Fruit fly (Drosophila melanogaster): ENCODE measurements around the gene betaggt-I.

The betaggt-I gene

dm6 chr2L:4997401-4998259, 52.3 kb downstream of the betaggt-I start (continued):
- peak; percentile 98 for TF ChIP-seq CG16779 (GFP tag; IDR thresholded peaks at IDR 0.05)
- TF ChIP-seq ssp (GFP tag; IDR thresholded peaks at IDR 0.05) = peak; percentile 95
- TF ChIP-seq kni (GFP tag; optimal IDR thresholded peaks at IDR 0.05) = peak; percentile 96
- TF ChIP-seq Elba2 (GFP tag; optimal IDR thresholded peaks at IDR 0.05) = peak; percentile 78
- TF ChIP-seq knrl (GFP tag; IDR thresholded peaks at IDR 0.05; ENCODE audit: partially characterized antibody) = peak; percentile 77
- TF ChIP-seq Xbp1 (GFP tag; optimal IDR thresholded peaks at IDR 0.05) = peak; percentile 99
- peak; percentile 99 for TF ChIP-seq CG8765 (GFP tag; IDR thresholded peaks at IDR 0.05)
- peak; percentile 95 for TF ChIP-seq scrt (GFP tag; optimal IDR thresholded peaks at IDR 0.05)
- TF ChIP-seq eve (GFP tag; optimal IDR thresholded peaks at IDR 0.05) = peak; percentile 40 to 97
- TF ChIP-seq twi (tag; optimal IDR thresholded peaks at IDR 0.05) = peak; percentile 96
- peak; percentile 99 for TF ChIP-seq H2.0 (GFP tag; IDR thresholded peaks at IDR 0.05)
- TF ChIP-seq grau (tag; optimal IDR thresholded peaks at IDR 0.05) = peak; percentile 98
- peak; percentile 99 for TF ChIP-seq ems (GFP tag; optimal IDR thresholded peaks at IDR 0.05)
- TF ChIP-seq Xrp1 (GFP tag; IDR thresholded peaks at IDR 0.05) = peak; percentile 99
- peak; percentile 99 for TF ChIP-seq CG10209 (GFP tag; optimal IDR thresholded peaks at IDR 0.05)
- peak; percentile 98 for TF ChIP-seq p53 (GFP tag; optimal IDR thresholded peaks at IDR 0.05)
- peak; percentile 91 for TF ChIP-seq CG15073 (GFP tag; optimal IDR thresholded peaks at IDR 0.05)
- peak; percentile 99 for TF ChIP-seq CG2712 (tag; optimal IDR thresholded peaks at IDR 0.05)
- peak; percentile 98 for TF ChIP-seq caup (GFP tag; optimal IDR thresholded peaks at IDR 0.05; ENCODE audit: severe bottlenecking)
- TF ChIP-seq CG16863 (GFP tag; optimal IDR thresholded peaks at IDR 0.05) = peak; percentile 99
- peak; percentile 59; the same call in 1 of the 4 replicates for TF ChIP-seq Dll (GFP tag; IDR thresholded peaks at IDR 0.05; ENCODE audit: partially characterized antibody)
- peak; percentile 99 for TF ChIP-seq CG13624 (GFP tag; optimal IDR thresholded peaks at IDR 0.05)
- peak; percentile 41 for TF ChIP-seq pzg (GFP tag; optimal IDR thresholded peaks at IDR 0.05)
- peak; percentile 67 for TF ChIP-seq CG9797 (GFP tag; optimal IDR thresholded peaks at IDR 0.05)
- TF ChIP-seq chm (GFP tag; IDR thresholded peaks at IDR 0.05) = peak; percentile 100
- peak; percentile 98 for TF ChIP-seq CrebB (tag; optimal IDR thresholded peaks at IDR 0.05)
- peak; percentile 99 for TF ChIP-seq CG12071 (GFP tag; optimal IDR thresholded peaks at IDR 0.05)
- peak; percentile 96 for TF ChIP-seq CG6854 (GFP tag; optimal IDR thresholded peaks at IDR 0.05)
- no peak for TF ChIP-seq Lpt (GFP tag; optimal IDR thresholded peaks at IDR 0.05)
- TF ChIP-seq vfl (GFP tag; optimal IDR thresholded peaks at IDR 0.05) = peak; percentile 98
- TF ChIP-seq CG5953 (GFP tag; IDR thresholded peaks at IDR 0.05) = peak; percentile 99
- no peak for TF ChIP-seq pan (optimal IDR thresholded peaks at IDR 0.05)
- peak in 1 of 2 experiments; percentile 99 for TF ChIP-seq pan (GFP tag; optimal IDR thresholded peaks at IDR 0.05 in 1 of 2, IDR thresholded peaks at IDR 0.05 in 1 of 2)
- TF ChIP-seq D (optimal IDR thresholded peaks at IDR 0.05) = no peak
- TF ChIP-seq D (GFP tag; optimal IDR thresholded peaks at IDR 0.05) = peak; percentile 99
- TF ChIP-seq CG4328 (GFP tag; optimal IDR thresholded peaks at IDR 0.05) = peak; percentile 98
- peak; percentile 97 for TF ChIP-seq Sox100B (GFP tag; optimal IDR thresholded peaks at IDR 0.05)
- TF ChIP-seq CG10979 (tag; optimal IDR thresholded peaks at IDR 0.05) = peak; percentile 99
- peak; percentile 99 for TF ChIP-seq gsb-n (tag; optimal IDR thresholded peaks at IDR 0.05)
- TF ChIP-seq sima (GFP tag; optimal IDR thresholded peaks at IDR 0.05) = peak; percentile 97
- TF ChIP-seq CG11247 (GFP tag; IDR thresholded peaks at IDR 0.05) = peak; percentile 99
- TF ChIP-seq btn (GFP tag; optimal IDR thresholded peaks at IDR 0.05) = peak; percentile 99
- peak; percentile 59 for TF ChIP-seq Bgb (GFP tag; IDR thresholded peaks at IDR 0.05; ENCODE audit: partially characterized antibody)
- TF ChIP-seq Fer1 (GFP tag; optimal IDR thresholded peaks at IDR 0.05) = peak; percentile 98
- peak; percentile 99 for TF ChIP-seq crc (GFP tag; optimal IDR thresholded peaks at IDR 0.05)
- TF ChIP-seq sna (GFP tag; IDR thresholded peaks at IDR 0.05; ENCODE audit: partially characterized antibody) = peak; percentile 52; the same call in 1 of the 2 replicates
- peak; percentile 99 for TF ChIP-seq HmgZ (tag; optimal IDR thresholded peaks at IDR 0.05)
- peak; percentile 99 for TF ChIP-seq bab2 (GFP tag; optimal IDR thresholded peaks at IDR 0.05)
- TF ChIP-seq gfzf (GFP tag; optimal IDR thresholded peaks at IDR 0.05) = peak; percentile 35

Data from whole organism, embryonic.